Fruit fly (Drosophila melanogaster) whole organism, embryonic: ENCODE measurements around the gene CG6709.

Experiments
- Antp ChIP-seq: fragments of 200-800 bp; sonication (Bioruptor generic); optimal IDR thresholded peaks from 3 replicates; lab custom pipeline; 2016; ENCODE audit warnings: missing biosample characterization, missing genetic modification characterization
- CG10565 ChIP-seq: fragments of 200-800 bp; sonication (Bioruptor generic); optimal IDR thresholded peaks from 3 replicates; lab custom pipeline; 2016; ENCODE audit warnings: missing biosample characterization, mild to moderate bottlenecking, missing genetic modification characterization
- CG11398 ChIP-seq: fragments of 200-800 bp; sonication (Bioruptor generic); optimal IDR thresholded peaks from 2 replicates; lab custom pipeline; 2016; ENCODE audit warnings: missing biosample characterization, missing genetic modification characterization
- CG12236 ChIP-seq: fragments of 200-800 bp; sonication (Bioruptor generic); optimal IDR thresholded peaks from 2 replicates; lab custom pipeline; 2016; ENCODE audit warnings: missing biosample characterization, missing genetic modification characterization
- CG12299 ChIP-seq: fragments of 200-800 bp; sonication (Bioruptor generic); optimal IDR thresholded peaks from 2 replicates; lab custom pipeline; 2018; ENCODE audit warnings: missing biosample characterization, mild to moderate bottlenecking, missing genetic modification characterization
- CG15011 ChIP-seq: fragments of 200-800 bp; sonication (Bioruptor generic); optimal IDR thresholded peaks from 3 replicates; lab custom pipeline; 2018; ENCODE audit warnings: missing biosample characterization, mild to moderate bottlenecking, missing genetic modification characterization
- CG15601 ChIP-seq: fragments of 200-800 bp; sonication (Bioruptor generic); optimal IDR thresholded peaks from 3 replicates; lab custom pipeline; 2019; ENCODE audit warnings: missing biosample characterization, mild to moderate bottlenecking, missing genetic modification characterization, moderate library complexity
- CG2129 ChIP-seq: fragments of 200-800 bp; sonication (Bioruptor generic); IDR thresholded peaks from 2 replicates; pipeline ENCODE4 v1.3.6; 2022; ENCODE audit warnings: missing biosample characterization, missing genetic modification characterization; ENCODE audit not compliant: partially characterized antibody
- CG2199 ChIP-seq: fragments of 200-800 bp; sonication (Bioruptor generic); IDR thresholded peaks from 3 replicates; pipeline ENCODE4 v1.3.6; 2022; ENCODE audit warnings: missing biosample characterization, missing genetic modification characterization
- CG34376 ChIP-seq: fragments of 200-800 bp; sonication (Bioruptor generic); optimal IDR thresholded peaks from 2 replicates; lab custom pipeline; 2018; ENCODE audit warnings: missing biosample characterization, mild to moderate bottlenecking, missing genetic modification characterization
- CG3838 ChIP-seq: fragments of 200-800 bp; sonication (Bioruptor generic); optimal IDR thresholded peaks from 3 replicates; lab custom pipeline; 2016; ENCODE audit warnings: missing biosample characterization, missing genetic modification characterization
- CG5180 ChIP-seq: fragments of 200-800 bp; sonication (Bioruptor generic); optimal IDR thresholded peaks from 3 replicates; lab custom pipeline; 2017; ENCODE audit warnings: missing biosample characterization, missing genetic modification characterization, mild to moderate bottlenecking, moderate library complexity, missing genetic modification reagents
- CG7357 ChIP-seq: fragments of 200-800 bp; sonication (Bioruptor generic); IDR thresholded peaks from 3 replicates; pipeline ENCODE4 v1.3.6; 2022; ENCODE audit warnings: missing biosample characterization, missing genetic modification characterization
- CG7556 ChIP-seq: fragments of 200-800 bp; sonication (Bioruptor generic); optimal IDR thresholded peaks from 2 replicates; lab custom pipeline; 2017; ENCODE audit warnings: missing biosample characterization, mild to moderate bottlenecking, missing genetic modification characterization
- CG7745 ChIP-seq: fragments of 200-800 bp; sonication (Bioruptor generic); optimal IDR thresholded peaks from 2 replicates; lab custom pipeline; 2018; ENCODE audit warnings: missing biosample characterization, mild to moderate bottlenecking, missing genetic modification characterization, moderate library complexity
- CG7928 ChIP-seq: fragments of 200-800 bp; sonication (Bioruptor generic); optimal IDR thresholded peaks from 2 replicates; lab custom pipeline; 2017; ENCODE audit warnings: missing biosample characterization, mild to moderate bottlenecking, missing genetic modification characterization
- CG7987 ChIP-seq: fragments of 200-800 bp; sonication (Bioruptor generic); optimal IDR thresholded peaks from 2 replicates; lab custom pipeline; 2018; ENCODE audit warnings: missing biosample characterization, mild to moderate bottlenecking, missing genetic modification characterization, moderate library complexity
- E2f1 ChIP-seq: fragments of 200-800 bp; sonication (Bioruptor generic); IDR thresholded peaks from 2 replicates; pipeline ENCODE4 v1.3.6; 2022; ENCODE audit warnings: missing biosample characterization, missing genetic modification characterization
- Elba2 ChIP-seq: fragments of 200-800 bp; sonication (Bioruptor generic); optimal IDR thresholded peaks from 3 replicates; lab custom pipeline; 2016; ENCODE audit warnings: missing biosample characterization, missing genetic modification characterization
- Ets97D ChIP-seq: fragments of 200-800 bp; sonication (Bioruptor generic); optimal IDR thresholded peaks from 3 replicates; lab custom pipeline; 2016; ENCODE audit warnings: missing biosample characterization, missing genetic modification characterization
- Gsc ChIP-seq: fragments of 200-800 bp; sonication (Bioruptor generic); IDR thresholded peaks from 2 replicates; pipeline ENCODE4 v1.3.6; 2022; ENCODE audit warnings: missing biosample characterization, missing genetic modification characterization
- H2.0 ChIP-seq: fragments of 200-800 bp; sonication (Bioruptor generic); IDR thresholded peaks from 2 replicates; pipeline ENCODE4 v1.3.6; 2022; ENCODE audit warnings: missing biosample characterization, missing genetic modification characterization
- HHEX ChIP-seq: fragments of 200-800 bp; sonication (Bioruptor generic); optimal IDR thresholded peaks from 3 replicates; lab custom pipeline; 2017; ENCODE audit warnings: missing biosample characterization, mild to moderate bottlenecking, missing genetic modification characterization, missing genetic modification reagents
- HLHmδ ChIP-seq: fragments of 200-800 bp; sonication (Bioruptor generic); optimal IDR thresholded peaks from 2 replicates; lab custom pipeline; 2018; ENCODE audit warnings: missing biosample characterization, mild to moderate bottlenecking, missing genetic modification characterization, moderate library complexity
- Hr3 ChIP-seq: fragments of 200-800 bp; sonication (Bioruptor generic); optimal IDR thresholded peaks from 3 replicates; lab custom pipeline; 2016; ENCODE audit warnings: missing biosample characterization, missing genetic modification characterization
- MESR4 ChIP-seq: fragments of 200-800 bp; sonication (Bioruptor generic); optimal IDR thresholded peaks from 2 replicates; lab custom pipeline; 2018; ENCODE audit warnings: missing biosample characterization, mild to moderate bottlenecking, missing genetic modification characterization, moderate library complexity
- Max ChIP-seq: fragments of 200-800 bp; sonication (Bioruptor generic); optimal IDR thresholded peaks from 2 replicates; lab custom pipeline; 2016; ENCODE audit warnings: missing biosample characterization, mild to moderate bottlenecking, missing genetic modification characterization
- Nf-YC ChIP-seq: fragments of 200-800 bp; optimal IDR thresholded peaks from 3 replicates; lab custom pipeline; 2019; ENCODE audit warnings: missing biosample characterization, mild to moderate bottlenecking, missing genetic modification characterization, moderate library complexity
- PHDP ChIP-seq: fragments of 200-800 bp; sonication (Bioruptor generic); optimal IDR thresholded peaks from 3 replicates; lab custom pipeline; 2018; ENCODE audit warnings: missing biosample characterization, mild to moderate bottlenecking, missing genetic modification characterization, moderate library complexity
- Scr ChIP-seq: fragments of 200-800 bp; sonication (Bioruptor generic); IDR thresholded peaks from 2 replicates; pipeline ENCODE4 v1.3.6; 2022; ENCODE audit warnings: missing biosample characterization, missing genetic modification characterization; ENCODE audit not compliant: partially characterized antibody
- Six4 ChIP-seq: fragments of 200-800 bp; sonication (Bioruptor generic); optimal IDR thresholded peaks from 2 replicates; lab custom pipeline; 2016; ENCODE audit warnings: missing biosample characterization, missing genetic modification characterization
- Sry-δ ChIP-seq: fragments of 200-800 bp; sonication (Bioruptor generic); optimal IDR thresholded peaks from 2 replicates; lab custom pipeline; 2016; ENCODE audit warnings: missing biosample characterization, missing genetic modification characterization
- amos ChIP-seq: fragments of 200-800 bp; sonication (Bioruptor generic); IDR thresholded peaks from 2 replicates; pipeline ENCODE4 v1.3.6; 2022; ENCODE audit warnings: missing biosample characterization, missing genetic modification characterization; ENCODE audit not compliant: partially characterized antibody
- aop ChIP-seq: fragments of 200-800 bp; sonication (Bioruptor generic); IDR thresholded peaks from 2 replicates; pipeline ENCODE4 v1.3.6; 2022; ENCODE audit warnings: missing biosample characterization, missing genetic modification characterization
- ato ChIP-seq: fragments of 200-800 bp; sonication (Bioruptor generic); IDR thresholded peaks from 2 replicates; pipeline ENCODE4 v1.3.6; 2022; ENCODE audit warnings: missing biosample characterization, missing genetic modification characterization; ENCODE audit not compliant: partially characterized antibody
- fd96Cb ChIP-seq: fragments of 200-800 bp; sonication (Bioruptor generic); optimal IDR thresholded peaks from 2 replicates; lab custom pipeline; 2018; ENCODE audit warnings: missing biosample characterization, mild to moderate bottlenecking, missing genetic modification characterization, moderate library complexity
- fu2 ChIP-seq: fragments of 200-800 bp; sonication (Bioruptor generic); optimal IDR thresholded peaks from 2 replicates; lab custom pipeline; 2016; ENCODE audit warnings: missing biosample characterization, missing genetic modification characterization
- hbn ChIP-seq: fragments of 200-800 bp; sonication (Bioruptor generic); IDR thresholded peaks from 2 replicates; pipeline ENCODE4 v1.3.6; 2022; ENCODE audit warnings: missing biosample characterization, missing genetic modification characterization; ENCODE audit not compliant: partially characterized antibody
- inv ChIP-seq: fragments of 200-800 bp; sonication (Bioruptor generic); IDR thresholded peaks from 2 replicates; pipeline ENCODE4 v1.3.6; 2022; ENCODE audit warnings: missing biosample characterization, missing genetic modification characterization; ENCODE audit not compliant: partially characterized antibody
- jigr1 ChIP-seq: fragments of 200-800 bp; sonication (Bioruptor generic); IDR thresholded peaks from 3 replicates; pipeline ENCODE4 v1.3.6; 2022; ENCODE audit warnings: missing biosample characterization, missing genetic modification characterization
- lbe ChIP-seq: fragments of 200-800 bp; sonication (Bioruptor generic); optimal IDR thresholded peaks from 2 replicates; lab custom pipeline; 2016; ENCODE audit warnings: missing biosample characterization, mild to moderate bottlenecking, missing genetic modification characterization
- lilli ChIP-seq: fragments of 200-800 bp; sonication (Bioruptor generic); optimal IDR thresholded peaks from 3 replicates; lab custom pipeline; 2016; ENCODE audit warnings: missing biosample characterization, missing genetic modification characterization
- nerfin-2 ChIP-seq: fragments of 200-800 bp; sonication (Bioruptor generic); IDR thresholded peaks from 2 replicates; pipeline ENCODE4 v1.3.6; 2022; ENCODE audit warnings: missing biosample characterization, missing genetic modification characterization; ENCODE audit not compliant: partially characterized antibody
- phol ChIP-seq: fragments of 200-800 bp; sonication (Bioruptor generic); optimal IDR thresholded peaks from 3 replicates; lab custom pipeline; 2018; ENCODE audit warnings: missing biosample characterization, mild to moderate bottlenecking, missing genetic modification characterization, moderate library complexity
- prd ChIP-seq, 3 experiments: fragments of >200 bp in 2 of 3; fragments of 200-800 bp in 1 of 3; sonication (Bioruptor generic) in 1 of 3; optimal IDR thresholded peaks in 2 of 3; IDR thresholded peaks in 1 of 3; 2 replicates in 2 of 3; 3 replicates in 1 of 3; pipeline versions ENCODE4 v1.3.6 to Lab custom; 2017 to 2022; ENCODE audit warnings: missing biosample characterization in 1 of 3, missing genetic modification characterization in 1 of 3
- psq ChIP-seq: fragments of 200-800 bp; sonication (Bioruptor generic); optimal IDR thresholded peaks from 2 replicates; lab custom pipeline; 2017; ENCODE audit warnings: missing biosample characterization, missing genetic modification characterization
- row ChIP-seq: fragments of 200-800 bp; sonication (Bioruptor generic); IDR thresholded peaks from 3 replicates; pipeline ENCODE4 v1.3.6; 2022; ENCODE audit warnings: missing biosample characterization, missing genetic modification characterization
- sim ChIP-seq: fragments of 200-800 bp; sonication (Bioruptor generic); IDR thresholded peaks from 2 replicates; pipeline ENCODE4 v1.3.6; 2022; ENCODE audit warnings: missing biosample characterization, missing genetic modification characterization
- sisA ChIP-seq: fragments of 200-800 bp; sonication (Bioruptor generic); IDR thresholded peaks from 2 replicates; pipeline ENCODE4 v1.3.6; 2022; ENCODE audit warnings: missing biosample characterization, missing genetic modification characterization
- sob ChIP-seq: fragments of 200-800 bp; sonication (Bioruptor generic); IDR thresholded peaks from 2 replicates; pipeline ENCODE4 v1.3.6; 2022; ENCODE audit warnings: missing biosample characterization, missing genetic modification characterization

CG6709 gene

DNA sequence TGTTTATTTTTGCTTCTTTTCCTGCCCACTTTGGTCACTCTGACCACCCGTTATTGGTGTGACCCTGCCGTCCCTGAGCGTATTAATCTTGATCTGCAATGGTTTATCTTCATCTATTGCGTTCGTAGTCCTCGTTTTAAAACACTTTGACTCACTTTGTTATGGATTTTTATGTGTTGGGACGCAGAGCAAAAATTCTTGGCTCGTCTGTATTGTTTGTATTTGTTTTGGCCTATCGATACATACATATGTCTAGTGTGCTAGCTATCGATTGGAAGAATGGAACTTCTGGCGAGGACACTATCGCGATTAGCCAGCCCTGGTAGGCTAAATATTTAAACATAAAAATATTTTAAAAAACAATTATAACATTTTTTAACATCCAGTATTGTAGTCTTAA lies 34.9 kb downstream of the CG6709 start, which contains the start of gene CG10809 (continued):
- TF ChIP-seq prd (optimal IDR thresholded peaks at IDR 0.05; lab: Kevin White, UChicago): no peak
- TF ChIP-seq prd (GFP tag; IDR thresholded peaks at IDR 0.05; lab: Robert Waterston, UW): peak; percentile 37; the same call in 1 of the 3 replicates
- TF ChIP-seq jigr1: peak; percentile 57; the same call in 1 of the 3 replicates
- no peak for TF ChIP-seq CG12299 (tag; lab: Kevin White, UChicago)
- TF ChIP-seq psq (GFP tag; lab: Kevin White, UChicago): no peak
- TF ChIP-seq lilli: peak; percentile 45
- TF ChIP-seq inv: peak; percentile 91
- peak; percentile 96 for TF ChIP-seq amos (GFP tag; lab: Robert Waterston, UW)
- peak; percentile 81 for TF ChIP-seq MESR4 (GFP tag; lab: Kevin White, UChicago)
- TF ChIP-seq Six4 (GFP tag; lab: Kevin White, UChicago): peak; percentile 28
- TF ChIP-seq row (GFP tag; lab: Robert Waterston, UW): peak; percentile 80
- no peak for TF ChIP-seq aop (GFP tag; lab: Robert Waterston, UW)
- no peak for TF ChIP-seq Gsc (GFP tag; lab: Robert Waterston, UW)
- no peak for TF ChIP-seq CG5180 (GFP tag; lab: Kevin White, UChicago)
- TF ChIP-seq CG11398 (GFP tag; lab: Kevin White, UChicago): no peak
- TF ChIP-seq CG12236 (GFP tag; lab: Kevin White, UChicago): no peak
- TF ChIP-seq CG7357 (GFP tag; lab: Robert Waterston, UW): no peak
- TF ChIP-seq HHEX (GFP tag; lab: Kevin White, UChicago): no peak
- TF ChIP-seq fd96Cb: peak; percentile 7
- TF ChIP-seq Elba2 (GFP tag; lab: Kevin White, UChicago): peak; percentile 49
- TF ChIP-seq hbn (GFP tag; lab: Robert Waterston, UW): peak; percentile 79
- TF ChIP-seq CG2199 (GFP tag; lab: Robert Waterston, UW): 0 out of 3 replicates have a peak, but pooled peaks have one; percentile 33
- TF ChIP-seq PHDP (tag; lab: Kevin White, UChicago): peak; percentile 25
- no peak for TF ChIP-seq HLHmδ
- peak; percentile 91 for TF ChIP-seq Sry-δ
- no peak for TF ChIP-seq E2f1 (GFP tag; lab: Robert Waterston, UW)
- TF ChIP-seq Hr3 (GFP tag; lab: Kevin White, UChicago): peak; percentile 11
- TF ChIP-seq CG7556 (GFP tag; lab: Kevin White, UChicago): no peak
- TF ChIP-seq ato (GFP tag; lab: Robert Waterston, UW): peak; percentile 77
- peak; percentile 73 for TF ChIP-seq nerfin-2
- TF ChIP-seq sob (GFP tag; lab: Robert Waterston, UW): peak; percentile 39; the same call in 1 of the 2 replicates
- TF ChIP-seq lbe: peak; percentile 45
- TF ChIP-seq phol (tag; lab: Kevin White, UChicago): peak; percentile 73
- peak; percentile 83 for TF ChIP-seq CG2129
- TF ChIP-seq Antp (GFP tag; lab: Kevin White, UChicago): peak; percentile 12
- no peak for TF ChIP-seq CG15011
- TF ChIP-seq Ets97D (GFP tag; lab: Kevin White, UChicago): peak; percentile 55
- TF ChIP-seq Scr (GFP tag; lab: Robert Waterston, UW): peak; percentile 94
- TF ChIP-seq CG15601 (tag; lab: Kevin White, UChicago): peak; percentile 42
- peak; percentile 18 for TF ChIP-seq CG34376 (GFP tag; lab: Kevin White, UChicago)
- TF ChIP-seq Nf-YC (tag; lab: Kevin White, UChicago): peak; percentile 50
- TF ChIP-seq fu2 (GFP tag; lab: Kevin White, UChicago): peak; percentile 7
- peak; percentile 93 for TF ChIP-seq CG7928
- no peak for TF ChIP-seq sim (GFP tag; lab: Robert Waterston, UW)
- TF ChIP-seq sisA: no peak; the same call in 1 of the 2 replicates
- TF ChIP-seq CG7987 (GFP tag; lab: Kevin White, UChicago): peak; percentile 48
- no peak for TF ChIP-seq CG7745
- TF ChIP-seq CG10565 (GFP tag; lab: Kevin White, UChicago): no peak
- TF ChIP-seq CG3838: no peak
- no peak for TF ChIP-seq H2.0 (GFP tag; lab: Robert Waterston, UW)
- TF ChIP-seq Max (GFP tag; lab: Kevin White, UChicago): peak; percentile 44
